Worm (Caenorhabditis elegans): ENCODE data around the gene F57C12.6.

DNA sequence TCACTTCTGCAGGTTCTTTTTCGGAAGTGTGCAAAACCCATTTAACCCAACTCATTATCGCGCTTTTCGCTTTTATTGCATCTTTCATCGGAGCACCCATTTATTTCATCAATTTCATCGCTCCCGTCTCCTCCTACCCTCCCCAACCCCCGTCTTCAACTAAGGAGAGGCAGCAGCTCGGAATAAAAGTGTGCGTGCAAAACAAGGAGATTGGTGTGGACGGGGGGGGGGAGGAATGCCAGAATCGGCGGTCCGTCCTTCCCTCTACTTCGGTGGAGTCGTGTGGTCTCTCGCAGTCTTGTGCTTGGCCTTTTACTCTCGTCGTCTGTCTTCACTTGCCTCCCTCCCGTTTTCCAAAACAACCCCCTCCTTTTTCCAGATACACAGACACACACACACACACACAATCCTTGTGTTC, 47.6 kb upstream of the F57C12.6 start:
- no peak for TF ChIP-seq unc-86 (tag; optimal IDR thresholded peaks at IDR 0.05)
- no peak for TF ChIP-seq npax-4 (tag; optimal IDR thresholded peaks at IDR 0.05)
- no peak for TF ChIP-seq elt-2 (tag; optimal IDR thresholded peaks at IDR 0.05)
- no peak for TF ChIP-seq pqm-1 (tag; optimal IDR thresholded peaks at IDR 0.05)
